Fruit fly (Drosophila melanogaster) whole organism, embryonic: ENCODE data around the gene Prim2.

Experiments
- Ada2b ChIP-seq: fragments of 200-800 bp; sonication (Bioruptor generic); IDR thresholded peaks from 2 replicates; pipeline ENCODE4 v1.3.6; 2022; ENCODE audit warnings: missing biosample characterization, missing genetic modification characterization
- Atf6 ChIP-seq: fragments of 200-800 bp; sonication (Bioruptor generic); IDR thresholded peaks from 2 replicates; pipeline ENCODE4 v1.3.6; 2022; ENCODE audit warnings: missing biosample characterization, missing genetic modification characterization
- BEAF-32 ChIP-seq: fragments of 200-800 bp; sonication (Bioruptor generic); optimal IDR thresholded peaks from 3 replicates; lab custom pipeline; 2017; ENCODE audit warnings: missing biosample characterization, missing genetic modification characterization, mild to moderate bottlenecking, moderate library complexity, missing genetic modification reagents
- CG10565 ChIP-seq: fragments of 200-800 bp; sonication (Bioruptor generic); optimal IDR thresholded peaks from 3 replicates; lab custom pipeline; 2016; ENCODE audit warnings: missing biosample characterization, mild to moderate bottlenecking, missing genetic modification characterization
- CG10654 ChIP-seq: fragments of 200-800 bp; sonication (Bioruptor generic); optimal IDR thresholded peaks from 2 replicates; lab custom pipeline; 2016; ENCODE audit warnings: missing biosample characterization, missing genetic modification characterization
- CG12744 ChIP-seq: fragments of 200-800 bp; sonication (Bioruptor generic); optimal IDR thresholded peaks from 2 replicates; lab custom pipeline; 2016; ENCODE audit warnings: missing biosample characterization, missing genetic modification characterization
- CG14014 ChIP-seq: fragments of 200-800 bp; sonication (Bioruptor generic); IDR thresholded peaks from 2 replicates; pipeline ENCODE4 v1.3.6; 2022; ENCODE audit warnings: missing biosample characterization, missing genetic modification characterization
- CG14860 ChIP-seq: fragments of 200-800 bp; sonication (Bioruptor generic); IDR thresholded peaks from 3 replicates; pipeline ENCODE4 v1.3.6; 2022; ENCODE audit warnings: missing biosample characterization, missing genetic modification characterization; ENCODE audit not compliant: partially characterized antibody
- CG15073 ChIP-seq: fragments of 200-800 bp; sonication (Bioruptor generic); optimal IDR thresholded peaks from 2 replicates; lab custom pipeline; 2016; ENCODE audit warnings: missing biosample characterization, missing genetic modification characterization
- CG17568 ChIP-seq: fragments of 200-800 bp; sonication (Bioruptor generic); optimal IDR thresholded peaks from 2 replicates; lab custom pipeline; 2018; ENCODE audit warnings: missing biosample characterization, mild to moderate bottlenecking, missing genetic modification characterization, moderate library complexity
- CG18599 ChIP-seq: fragments of 200-800 bp; sonication (Bioruptor generic); optimal IDR thresholded peaks from 3 replicates; lab custom pipeline; 2017; ENCODE audit warnings: missing biosample characterization, missing genetic modification characterization, mild to moderate bottlenecking, moderate library complexity, missing genetic modification reagents
- CG31365 ChIP-seq: fragments of 200-800 bp; sonication (Bioruptor generic); optimal IDR thresholded peaks from 2 replicates; lab custom pipeline; 2018; ENCODE audit warnings: missing biosample characterization, mild to moderate bottlenecking, missing genetic modification characterization
- CG33557 ChIP-seq: fragments of 200-800 bp; sonication (Bioruptor generic); optimal IDR thresholded peaks from 2 replicates; lab custom pipeline; 2019; ENCODE audit warnings: missing biosample characterization, mild to moderate bottlenecking, missing genetic modification characterization, moderate library complexity
- CG42726 ChIP-seq: fragments of 200-800 bp; sonication (Bioruptor generic); IDR thresholded peaks from 2 replicates; pipeline ENCODE4 v1.3.6; 2022; ENCODE audit warnings: missing biosample characterization, missing genetic modification characterization; ENCODE audit not compliant: partially characterized antibody
- CG8089 ChIP-seq: fragments of 200-800 bp; sonication (Bioruptor generic); optimal IDR thresholded peaks from 3 replicates; lab custom pipeline; 2016; ENCODE audit warnings: missing biosample characterization, missing genetic modification characterization
- CG8281 ChIP-seq: fragments of 200-800 bp; sonication (Bioruptor generic); optimal IDR thresholded peaks from 2 replicates; lab custom pipeline; 2018; ENCODE audit warnings: missing biosample characterization, mild to moderate bottlenecking, missing genetic modification characterization, moderate library complexity
- CG8388 ChIP-seq: fragments of 200-800 bp; sonication (Bioruptor generic); optimal IDR thresholded peaks from 2 replicates; lab custom pipeline; 2019; ENCODE audit warnings: missing biosample characterization, mild to moderate bottlenecking, missing genetic modification characterization, moderate library complexity
- CG8924 ChIP-seq: fragments of 200-800 bp; optimal IDR thresholded peaks from 3 replicates; lab custom pipeline; 2019; ENCODE audit warnings: missing biosample characterization, mild to moderate bottlenecking, missing genetic modification characterization, moderate library complexity
- CG9932 ChIP-seq: fragments of 200-800 bp; sonication (Bioruptor generic); IDR thresholded peaks from 2 replicates; pipeline ENCODE4 v1.3.6; 2022; ENCODE audit warnings: missing biosample characterization, missing genetic modification characterization
- Doc3 ChIP-seq: fragments of 200-800 bp; sonication (Bioruptor generic); IDR thresholded peaks from 3 replicates; pipeline ENCODE4 v1.3.6; 2022; ENCODE audit warnings: missing biosample characterization, missing genetic modification characterization; ENCODE audit not compliant: partially characterized antibody
- HHEX ChIP-seq: fragments of 200-800 bp; sonication (Bioruptor generic); optimal IDR thresholded peaks from 3 replicates; lab custom pipeline; 2017; ENCODE audit warnings: missing biosample characterization, mild to moderate bottlenecking, missing genetic modification characterization, missing genetic modification reagents
- Hr51 ChIP-seq, 2 experiments: fragments of 200-800 bp; sonication (Bioruptor generic); optimal IDR thresholded peaks; 2 replicates in 1 of 2; 3 replicates in 1 of 2; lab custom pipeline; 2016 to 2018; ENCODE audit warnings: missing biosample characterization in 2 of 2, missing genetic modification characterization in 2 of 2, mild to moderate bottlenecking in 1 of 2, moderate library complexity in 1 of 2
- Neu2 ChIP-seq: fragments of 200-800 bp; sonication (Bioruptor generic); optimal IDR thresholded peaks from 3 replicates; lab custom pipeline; 2016; ENCODE audit warnings: missing biosample characterization, missing genetic modification characterization, borderline replicate concordance
- Sox102F ChIP-seq: fragments of 200-800 bp; sonication (Bioruptor generic); optimal IDR thresholded peaks from 2 replicates; lab custom pipeline; 2018; ENCODE audit warnings: missing biosample characterization, mild to moderate bottlenecking, missing genetic modification characterization, moderate library complexity
- Spps ChIP-seq: fragments of 200-800 bp; sonication (Bioruptor generic); optimal IDR thresholded peaks from 2 replicates; lab custom pipeline; 2018; ENCODE audit warnings: missing biosample characterization, mild to moderate bottlenecking, missing genetic modification characterization
- Vsx1 ChIP-seq: fragments of 200-800 bp; sonication (Bioruptor generic); optimal IDR thresholded peaks from 2 replicates; lab custom pipeline; 2017; ENCODE audit warnings: missing biosample characterization, mild to moderate bottlenecking, missing genetic modification characterization, missing genetic modification reagents
- ase ChIP-seq: fragments of 200-800 bp; sonication (Bioruptor generic); IDR thresholded peaks from 3 replicates; pipeline ENCODE4 v1.3.6; 2022; ENCODE audit warnings: missing biosample characterization, missing genetic modification characterization
- ash1 ChIP-seq: fragments of 200-800 bp; sonication (Bioruptor generic); optimal IDR thresholded peaks from 2 replicates; lab custom pipeline; 2018; ENCODE audit warnings: missing biosample characterization, mild to moderate bottlenecking, missing genetic modification characterization
- ato ChIP-seq: fragments of 200-800 bp; sonication (Bioruptor generic); IDR thresholded peaks from 2 replicates; pipeline ENCODE4 v1.3.6; 2022; ENCODE audit warnings: missing biosample characterization, missing genetic modification characterization; ENCODE audit not compliant: partially characterized antibody
- cg ChIP-seq: fragments of 200-800 bp; sonication (Bioruptor generic); optimal IDR thresholded peaks from 3 replicates; lab custom pipeline; 2019; ENCODE audit warnings: missing biosample characterization, mild to moderate bottlenecking, missing genetic modification characterization, moderate library complexity
- chif ChIP-seq, 2 experiments: fragments of 200-800 bp; sonication (Bioruptor generic); optimal IDR thresholded peaks; 3 replicates each; lab custom pipeline; 2016; ENCODE audit warnings: missing biosample characterization in 2 of 2, missing genetic modification characterization in 2 of 2
- dan ChIP-seq: fragments of 200-800 bp; sonication (Bioruptor generic); IDR thresholded peaks from 2 replicates; pipeline ENCODE4 v1.3.6; 2022; ENCODE audit warnings: missing biosample characterization, missing genetic modification characterization
- dpn ChIP-seq, 2 experiments: fragments of 200-800 bp; sonication (Bioruptor generic); optimal IDR thresholded peaks; 3 replicates each; lab custom pipeline; 2016; ENCODE audit warnings: missing biosample characterization in 2 of 2, missing genetic modification characterization in 2 of 2
- esg ChIP-seq: fragments of 200-800 bp; sonication (Bioruptor generic); conservative IDR thresholded peaks from 2 replicates; pipeline ENCODE4 v1.3.6; 2022; ENCODE audit warnings: missing biosample characterization, missing genetic modification characterization
- ewg ChIP-seq: fragments of 200-800 bp; sonication (Bioruptor generic); optimal IDR thresholded peaks from 3 replicates; lab custom pipeline; 2017; ENCODE audit warnings: mild to moderate bottlenecking, missing biosample characterization, missing genetic modification reagents, missing genetic modification characterization
- eyg ChIP-seq: fragments of 200-800 bp; sonication (Bioruptor generic); optimal IDR thresholded peaks from 3 replicates; lab custom pipeline; 2016; ENCODE audit warnings: missing biosample characterization, missing genetic modification characterization
- gfzf ChIP-seq: fragments of 200-800 bp; sonication (Bioruptor generic); optimal IDR thresholded peaks from 2 replicates; lab custom pipeline; 2016; ENCODE audit warnings: missing biosample characterization, mild to moderate bottlenecking, missing genetic modification characterization, moderate library complexity
- kay ChIP-seq: fragments of 200-800 bp; sonication (Bioruptor generic); optimal IDR thresholded peaks from 2 replicates; lab custom pipeline; 2016; ENCODE audit warnings: missing biosample characterization, missing genetic modification characterization
- nerfin-1 ChIP-seq: fragments of 200-800 bp; sonication (Bioruptor generic); optimal IDR thresholded peaks from 3 replicates; lab custom pipeline; 2019; ENCODE audit warnings: missing biosample characterization, mild to moderate bottlenecking, missing genetic modification characterization, moderate library complexity
- nom ChIP-seq: fragments of 200-800 bp; sonication (Bioruptor generic); optimal IDR thresholded peaks from 2 replicates; lab custom pipeline; 2017; ENCODE audit warnings: missing biosample characterization, missing genetic modification characterization, mild to moderate bottlenecking, moderate library complexity, missing genetic modification reagents
- oc ChIP-seq: fragments of 200-800 bp; sonication (Bioruptor generic); optimal IDR thresholded peaks from 2 replicates; lab custom pipeline; 2018; ENCODE audit warnings: missing biosample characterization, mild to moderate bottlenecking, missing genetic modification characterization, moderate library complexity
- rib ChIP-seq: fragments of 200-800 bp; sonication (Bioruptor generic); IDR thresholded peaks from 2 replicates; pipeline ENCODE4 v1.3.6; 2022; ENCODE audit warnings: missing biosample characterization, missing genetic modification characterization
- scrt ChIP-seq: fragments of 200-800 bp; sonication (Bioruptor generic); optimal IDR thresholded peaks from 2 replicates; lab custom pipeline; 2018; ENCODE audit warnings: missing biosample characterization, mild to moderate bottlenecking, missing genetic modification characterization, moderate library complexity
- sens ChIP-seq: fragments of 200-800 bp; sonication (Bioruptor generic); peaks from one replicate; lab custom pipeline; 2016; ENCODE audit warnings: missing biosample characterization, missing genetic modification characterization
- seq ChIP-seq: fragments of 200-800 bp; sonication (Bioruptor generic); IDR thresholded peaks from 2 replicates; pipeline ENCODE4 v1.3.6; 2022; ENCODE audit warnings: missing biosample characterization, missing genetic modification characterization
- vnd ChIP-seq: fragments of 200-800 bp; sonication (Bioruptor generic); IDR thresholded peaks from 3 replicates; pipeline ENCODE4 v1.3.6; 2022; ENCODE audit warnings: missing biosample characterization, missing genetic modification characterization; ENCODE audit not compliant: partially characterized antibody
- wdn ChIP-seq: fragments of 200-800 bp; sonication (Bioruptor generic); IDR thresholded peaks from 2 replicates; pipeline ENCODE4 v1.3.6; 2022; ENCODE audit warnings: missing biosample characterization, missing genetic modification characterization

The Prim2 gene

DNA sequence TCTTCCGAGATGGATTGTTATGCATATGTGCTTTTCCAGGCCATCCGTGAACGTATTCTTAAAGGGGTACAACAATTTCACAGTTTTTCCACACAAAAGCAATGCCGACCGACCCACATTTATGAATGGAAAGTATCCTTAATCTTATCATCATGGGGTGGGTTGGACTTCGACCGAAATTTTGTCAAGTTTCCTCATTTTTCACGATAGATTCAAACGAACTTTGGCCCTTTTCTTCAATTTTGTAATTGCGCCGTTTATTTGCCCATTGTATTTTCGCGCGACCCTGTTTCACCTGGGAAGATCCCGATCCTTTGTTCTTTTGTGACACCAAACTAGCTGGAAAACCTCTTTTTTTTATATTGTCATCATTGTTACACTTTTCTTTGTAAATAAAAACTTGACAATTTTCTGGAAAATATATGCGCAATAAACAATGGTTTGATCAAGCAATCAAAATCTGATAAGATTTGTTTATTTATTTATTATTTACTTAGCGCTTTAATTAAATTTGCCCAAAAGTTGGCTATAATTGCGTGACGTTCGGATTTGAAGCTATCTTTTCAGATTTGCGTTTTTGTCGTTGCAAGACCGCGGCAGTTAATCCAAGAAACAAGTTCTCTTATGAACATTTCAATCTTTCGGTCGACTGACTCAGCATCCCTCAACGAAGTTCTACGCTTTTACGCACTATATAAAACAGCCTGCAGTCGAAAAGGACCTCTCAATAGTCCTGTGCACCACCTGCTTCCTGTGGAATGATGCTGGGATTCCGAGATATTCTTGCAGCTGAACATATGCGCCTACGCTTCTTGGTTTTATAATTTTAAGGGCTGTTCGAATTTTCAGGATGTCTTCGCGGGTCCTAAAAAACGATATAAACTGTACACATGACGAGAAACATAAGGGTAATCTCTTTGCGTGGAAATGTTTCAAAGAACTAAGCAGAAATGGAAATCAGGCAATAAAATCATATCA is 44.9 kb upstream of the Prim2 start (continued):
- TF ChIP-seq CG10565 (GFP tag; lab: Kevin White, UChicago): no peak
- TF ChIP-seq Doc3 (GFP tag; lab: Robert Waterston, UW): no peak
- TF ChIP-seq CG31365 (tag; lab: Kevin White, UChicago): no peak
- TF ChIP-seq esg (GFP tag; lab: Robert Waterston, UW): no peak
- TF ChIP-seq Hr51 (GFP tag; optimal IDR thresholded peaks at IDR 0.05; lab: Kevin White, UChicago): peak in 1 of 2 experiments; percentile 8
- TF ChIP-seq CG33557 (GFP tag; lab: Kevin White, UChicago): no peak
- no peak for TF ChIP-seq eyg (GFP tag; lab: Kevin White, UChicago)
- no peak for TF ChIP-seq vnd (GFP tag; lab: Robert Waterston, UW)
- TF ChIP-seq Spps: no peak
- no peak for TF ChIP-seq CG9932 (GFP tag; lab: Robert Waterston, UW)
- no peak for TF ChIP-seq BEAF-32 (GFP tag; lab: Kevin White, UChicago)
- TF ChIP-seq CG12744 (GFP tag; lab: Kevin White, UChicago): peak; percentile 25
- TF ChIP-seq ewg (GFP tag; lab: Kevin White, UChicago): no peak
- TF ChIP-seq scrt (GFP tag; lab: Kevin White, UChicago): peak; percentile 31
- peak; percentile 18 for TF ChIP-seq CG8924
- peak; percentile 72 for TF ChIP-seq Vsx1 (GFP tag; lab: Kevin White, UChicago)
- TF ChIP-seq CG18599 (GFP tag; lab: Kevin White, UChicago): peak; percentile 0
- no peak for TF ChIP-seq Sox102F (GFP tag; lab: Kevin White, UChicago)
- TF ChIP-seq ato (GFP tag; lab: Robert Waterston, UW): no peak
- no peak for TF ChIP-seq dan
- no peak for TF ChIP-seq Neu2 (GFP tag; lab: Kevin White, UChicago)
- no peak for TF ChIP-seq CG8388 (GFP tag; lab: Kevin White, UChicago)
- no peak for TF ChIP-seq CG14860
- no peak for TF ChIP-seq CG8089 (GFP tag; lab: Kevin White, UChicago)
- no peak for TF ChIP-seq dpn (GFP tag; optimal IDR thresholded peaks at IDR 0.05; lab: Kevin White, UChicago)
- no peak for TF ChIP-seq nom (GFP tag; lab: Kevin White, UChicago)
- TF ChIP-seq gfzf (GFP tag; lab: Kevin White, UChicago): no peak
- peak; percentile 68 for TF ChIP-seq CG8281 (tag; lab: Kevin White, UChicago)
- no peak for TF ChIP-seq ase
- TF ChIP-seq cg (GFP tag; lab: Kevin White, UChicago): no peak
- TF ChIP-seq ash1 (GFP tag; lab: Kevin White, UChicago): no peak
- TF ChIP-seq CG14014 (GFP tag; lab: Robert Waterston, UW): 0 out of 2 replicates have a peak, but pooled peaks have one; percentile 31
- TF ChIP-seq CG15073 (GFP tag; lab: Kevin White, UChicago): no peak
- TF ChIP-seq, all 482 proteins: peak for 87

- TF ChIP-seq seq (0 out of 2 replicates have a peak, but pooled peaks have one; percentile 6), chif (GFP tag; optimal IDR thresholded peaks at IDR 0.05; lab: Kevin White, UChicago) (no peak), CG10654 (GFP tag; lab: Kevin White, UChicago) (no peak), kay (GFP tag; lab: Kevin White, UChicago) (no peak), oc (tag; lab: Kevin White, UChicago) (no peak), wdn (GFP tag; lab: Robert Waterston, UW) (no peak), Ada2b (GFP tag; lab: Robert Waterston, UW) (no peak), sens (GFP tag; lab: Kevin White, UChicago) (peak; percentile 78), HHEX (GFP tag; lab: Kevin White, UChicago) (no peak), Atf6 (GFP tag; lab: Robert Waterston, UW) (no peak), ash1 (GFP tag; lab: Kevin White, UChicago) (no peak), CG42726 (peak; percentile 22; the same call in 1 of the 2 replicates), nerfin-1 (tag; lab: Kevin White, UChicago) (peak; percentile 8), rib (GFP tag; lab: Robert Waterston, UW) (0 out of 2 replicates have a peak, but pooled peaks have one; percentile 12), CG17568 (GFP tag; lab: Kevin White, UChicago) (peak; percentile 76)
Observed at dm6 chr3L:20405337-20405887, 44.0 kb upstream of the Prim2 start.
